Fruit fly (Drosophila melanogaster): Measurements from ENCODE around the gene eIF4EHP.

eIF4EHP gene

dm6 chr3R:24138478-24139455 lies 30.0 kb upstream of the eIF4EHP start (continued):
- TF ChIP-seq bsh (GFP tag; optimal IDR thresholded peaks at IDR 0.05) (no peak), CG18476 (GFP tag; optimal IDR thresholded peaks at IDR 0.05) (no peak), Oaz (GFP tag; IDR thresholded peaks at IDR 0.05) (no peak), CkIIα-i1 (GFP tag; IDR thresholded peaks at IDR 0.05) (no peak), Fer1 (GFP tag; optimal IDR thresholded peaks at IDR 0.05) (no peak), B-H2 (GFP tag; optimal IDR thresholded peaks at IDR 0.05) (peak; percentile 3), Asciz (GFP tag; optimal IDR thresholded peaks at IDR 0.05) (peak; percentile 34), GATAe (GFP tag; conservative IDR thresholded peaks at IDR 0.05) (peak; percentile 20; the same call in 1 of the 2 replicates), CG6791 (GFP tag; IDR thresholded peaks at IDR 0.05; ENCODE audit: partially characterized antibody) (no peak), scrt (GFP tag; optimal IDR thresholded peaks at IDR 0.05) (no peak), Ravus (GFP tag; IDR thresholded peaks at IDR 0.05) (no peak), CG13775 (GFP tag; optimal IDR thresholded peaks at IDR 0.05) (no peak), CG1792 (GFP tag; optimal IDR thresholded peaks at IDR 0.05) (no peak), CG12769 (tag; optimal IDR thresholded peaks at IDR 0.05) (no peak), pnt (GFP tag; optimal IDR thresholded peaks at IDR 0.05) (no peak), nerfin-1 (tag; optimal IDR thresholded peaks at IDR 0.05) (no peak), CG17568 (GFP tag; optimal IDR thresholded peaks at IDR 0.05) (peak; percentile 41), CG17359 (tag; optimal IDR thresholded peaks at IDR 0.05) (no peak), fd64A (GFP tag; optimal IDR thresholded peaks at IDR 0.05) (no peak), PHDP (tag; optimal IDR thresholded peaks at IDR 0.05) (peak; percentile 18), lab (GFP tag; optimal IDR thresholded peaks at IDR 0.05) (peak; percentile 52), CG12071 (GFP tag; optimal IDR thresholded peaks at IDR 0.05) (peak; percentile 25), Ssrp (tag; optimal IDR thresholded peaks at IDR 0.05) (no peak), CG7556 (GFP tag; optimal IDR thresholded peaks at IDR 0.05) (no peak), CG16779 (GFP tag; IDR thresholded peaks at IDR 0.05) (no peak), CG11696 (GFP tag; IDR thresholded peaks at IDR 0.05) (no peak), da (GFP tag; optimal IDR thresholded peaks at IDR 0.05) (no peak), sens (GFP tag) (peak; percentile 58), HLHmδ (GFP tag; optimal IDR thresholded peaks at IDR 0.05) (no peak), Jarid2 (GFP tag; optimal IDR thresholded peaks at IDR 0.05) (no peak), CG4730 (GFP tag; IDR thresholded peaks at IDR 0.05) (no peak), H15 (GFP tag; IDR thresholded peaks at IDR 0.05) (no peak), Pdp1 (GFP tag; optimal IDR thresholded peaks at IDR 0.05) (peak in 1 of 2 experiments; percentile 9), CG13424 (tag; optimal IDR thresholded peaks at IDR 0.05) (no peak), Rfx (GFP tag; IDR thresholded peaks at IDR 0.05) (no peak), CG9876 (GFP tag; optimal IDR thresholded peaks at IDR 0.05) (no peak), ranshi (GFP tag; IDR thresholded peaks at IDR 0.05) (no peak), ci (GFP tag; IDR thresholded peaks at IDR 0.05) (no peak), sim (GFP tag; IDR thresholded peaks at IDR 0.05) (no peak), danr (GFP tag; IDR thresholded peaks at IDR 0.05) (no peak), Scr (GFP tag; IDR thresholded peaks at IDR 0.05; ENCODE audit: partially characterized antibody) (no peak), CG4424 (GFP tag; optimal IDR thresholded peaks at IDR 0.05) (no peak), p53 (GFP tag; optimal IDR thresholded peaks at IDR 0.05) (no peak), sob (GFP tag; IDR thresholded peaks at IDR 0.05) (no peak), sd (tag; optimal IDR thresholded peaks at IDR 0.05) (peak; percentile 83), grau (tag; optimal IDR thresholded peaks at IDR 0.05) (no peak), cwo (GFP tag; optimal IDR thresholded peaks at IDR 0.05) (peak; percentile 22), Deaf1 (tag; optimal IDR thresholded peaks at IDR 0.05) (no peak), Sin3A (optimal IDR thresholded peaks at IDR 0.05) (no peak)
